Worm (Caenorhabditis elegans): ENCODE results near the gene K06B9.6.

Gene K06B9.6

DNA sequence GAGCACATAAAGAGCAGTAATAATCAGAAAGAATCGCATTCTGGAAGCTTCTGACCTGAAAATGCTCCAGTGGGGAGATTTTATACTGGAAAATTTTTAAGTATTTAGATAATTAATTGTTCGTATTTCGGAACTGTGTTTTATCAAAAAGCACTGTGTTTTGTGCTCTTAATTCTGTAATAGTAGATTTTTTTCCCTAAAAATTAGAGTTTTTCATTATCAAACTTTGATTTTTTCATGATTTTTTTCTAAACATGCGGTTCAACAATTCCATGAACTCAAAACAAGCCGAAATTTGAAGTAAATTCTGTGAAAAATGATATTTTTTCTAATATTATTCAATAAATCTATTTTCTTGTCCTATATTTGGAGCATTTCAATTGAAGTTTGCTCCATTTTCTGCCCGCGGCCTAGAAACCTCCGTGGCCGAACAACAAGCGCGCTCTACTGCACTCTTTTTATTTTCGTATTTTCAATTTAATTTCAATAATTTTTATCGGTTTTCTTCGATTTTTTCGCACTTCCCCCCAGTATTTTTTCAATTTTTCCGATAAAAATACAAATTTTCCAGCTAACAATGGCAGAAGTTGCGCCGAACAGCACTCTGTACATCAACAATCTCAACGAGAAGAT is 25.0 kb downstream of the K06B9.6 start, which contains the start of the genes K08D10.13 and rnp-2 (continued):
- TF ChIP-seq pax-3 (tag; optimal IDR thresholded peaks at IDR 0.05): no peak
- no peak for TF ChIP-seq ama-1 (optimal IDR thresholded peaks at IDR 0.05)
- TF ChIP-seq zag-1 (tag; optimal IDR thresholded peaks at IDR 0.05): no peak
- peak; percentile 66 for TF ChIP-seq nhr-47 (tag; optimal IDR thresholded peaks at IDR 0.05)
- TF ChIP-seq pag-3 (tag; optimal IDR thresholded peaks at IDR 0.05; ENCODE audit: borderline replicate concordance, insufficient read depth): no peak
- no peak for TF ChIP-seq lir-3 (tag; optimal IDR thresholded peaks at IDR 0.05; ENCODE audit: poor library complexity)
- TF ChIP-seq lin-14 (GFP tag; optimal IDR thresholded peaks at IDR 0.05): peak; percentile 60
- peak; percentile 61 for TF ChIP-seq irx-1 (tag; optimal IDR thresholded peaks at IDR 0.05)
- TF ChIP-seq sptf-1 (tag; optimal IDR thresholded peaks at IDR 0.05): no peak
- no peak for TF ChIP-seq unc-86 (tag; optimal IDR thresholded peaks at IDR 0.05)
- TF ChIP-seq vab-15 (tag; optimal IDR thresholded peaks at IDR 0.05): no peak
- TF ChIP-seq unc-130 (tag; optimal IDR thresholded peaks at IDR 0.05): peak; percentile 22
- no peak for TF ChIP-seq aly-2 (tag; optimal IDR thresholded peaks at IDR 0.05)
- no peak for TF ChIP-seq elt-2 (tag; optimal IDR thresholded peaks at IDR 0.05)
- no peak for TF ChIP-seq snu-23 (GFP tag; optimal IDR thresholded peaks at IDR 0.05)
- TF ChIP-seq nhr-19 (GFP tag; conservative IDR thresholded peaks at IDR 0.05): no peak; the same call in 1 of the 2 replicates
- TF ChIP-seq lin-13 (GFP tag; optimal IDR thresholded peaks at IDR 0.05): no peak
- no peak for TF ChIP-seq nhr-76 (tag; optimal IDR thresholded peaks at IDR 0.05)
- TF ChIP-seq hlh-17 (GFP tag; optimal IDR thresholded peaks at IDR 0.05; ENCODE audit: borderline replicate concordance): no peak
- TF ChIP-seq ces-1 (GFP tag; optimal IDR thresholded peaks at IDR 0.05): no peak
- peak; percentile 29 for TF ChIP-seq isw-1 (GFP tag; IDR thresholded peaks at IDR 0.05)
- TF ChIP-seq nhr-237 (tag; optimal IDR thresholded peaks at IDR 0.05): no peak
- TF ChIP-seq skn-1 (tag; optimal IDR thresholded peaks at IDR 0.05): no peak
- TF ChIP-seq aha-1 (tag; optimal IDR thresholded peaks at IDR 0.05): no peak
- no peak for TF ChIP-seq nhr-11 (tag; optimal IDR thresholded peaks at IDR 0.05)
- TF ChIP-seq ceh-63 (GFP tag; optimal IDR thresholded peaks at IDR 0.05): no peak
- TF ChIP-seq tbx-2 (tag; optimal IDR thresholded peaks at IDR 0.05): peak; percentile 60
- TF ChIP-seq ceh-82 (tag; optimal IDR thresholded peaks at IDR 0.05): peak; percentile 45 to 67 (median 58)
- no peak for TF ChIP-seq nhr-84 (tag; optimal IDR thresholded peaks at IDR 0.05)
- no peak for TF ChIP-seq ceh-8 (GFP tag; optimal IDR thresholded peaks at IDR 0.05)
- TF ChIP-seq efl-1 (optimal IDR thresholded peaks at IDR 0.05): peak; percentile 59 to 70
- peak; percentile 72 to 94 for TF ChIP-seq efl-1 (GFP tag; optimal IDR thresholded peaks at IDR 0.05 in 1 of 2)

DNA sequence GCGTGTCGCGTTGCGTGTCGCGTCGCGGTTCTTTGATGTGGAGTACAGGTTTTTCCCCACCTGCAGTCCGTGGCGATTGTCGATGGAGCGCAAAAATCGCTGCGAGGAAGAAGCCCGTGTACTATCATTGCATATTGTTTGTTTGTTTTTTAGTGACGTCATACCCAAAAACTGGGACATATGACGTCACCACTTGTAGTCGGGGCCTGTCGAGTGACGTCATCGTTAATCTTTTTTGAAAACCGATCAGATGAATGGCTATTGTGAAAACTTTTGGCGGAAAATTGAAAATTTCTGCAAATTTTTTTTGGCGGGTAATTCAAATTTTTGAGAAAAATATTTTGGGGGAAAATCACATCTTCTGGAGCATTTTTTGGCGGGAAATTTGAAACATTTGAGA is 29.3 kb downstream of the K06B9.6 start:
- TF ChIP-seq egl-13 (tag; optimal IDR thresholded peaks at IDR 0.05) (no peak), pag-3 (tag; optimal IDR thresholded peaks at IDR 0.05; ENCODE audit: borderline replicate concordance, insufficient read depth) (no peak), ceh-63 (GFP tag; optimal IDR thresholded peaks at IDR 0.05) (no peak), grh-1 (GFP tag; IDR thresholded peaks at IDR 0.05) (no peak), C04F5.9 (tag; optimal IDR thresholded peaks at IDR 0.05) (no peak), pax-3 (tag; optimal IDR thresholded peaks at IDR 0.05) (no peak), snu-23 (GFP tag; optimal IDR thresholded peaks at IDR 0.05) (no peak), hpl-2 (GFP tag; optimal IDR thresholded peaks at IDR 0.05) (no peak), dsc-1 (tag; optimal IDR thresholded peaks at IDR 0.05) (no peak), nhr-28 (tag; optimal IDR thresholded peaks at IDR 0.05) (no peak)

- TF ChIP-seq tbx-2 (tag; optimal IDR thresholded peaks at IDR 0.05): no peak
- no peak for TF ChIP-seq nhr-19 (GFP tag; conservative IDR thresholded peaks at IDR 0.05)
- no peak for TF ChIP-seq unc-130 (tag; optimal IDR thresholded peaks at IDR 0.05)
- TF ChIP-seq mep-1 (tag; optimal IDR thresholded peaks at IDR 0.05): no peak
- no peak for TF ChIP-seq C04F5.9 (tag; optimal IDR thresholded peaks at IDR 0.05)
- no peak for TF ChIP-seq zip-4 (GFP tag; optimal IDR thresholded peaks at IDR 0.05)
- no peak for TF ChIP-seq lin-15B (tag; optimal IDR thresholded peaks at IDR 0.05)
- TF ChIP-seq snu-23 (GFP tag; optimal IDR thresholded peaks at IDR 0.05): no peak
- no peak for TF ChIP-seq jun-1 (tag; optimal IDR thresholded peaks at IDR 0.05)
- no peak for TF ChIP-seq fkh-8 (tag; optimal IDR thresholded peaks at IDR 0.05)
- TF ChIP-seq dpl-1 (GFP tag; optimal IDR thresholded peaks at IDR 0.05): no peak
- no peak for TF ChIP-seq nhr-237 (tag; optimal IDR thresholded peaks at IDR 0.05)
- no peak for TF ChIP-seq fos-1 (tag; optimal IDR thresholded peaks at IDR 0.05)
- no peak for TF ChIP-seq lin-35 (GFP tag; optimal IDR thresholded peaks at IDR 0.05)
Observed at ce11 chrIV:4164392-4164791, 32.2 kb downstream of the K06B9.6 start, which contains the start of gene scrm-8. scrm-8 (plus strand) TSS chrIV:4164692.

All from whole organism, L1 larva.